Fruit fly (Drosophila melanogaster): ENCODE results near the gene CG17283.

CG17283 gene

dm6 chr3R:17407576-17407975, at the start of gene CG17283:
TSS of gene CG17283 (plus strand) at chr3R:17407876.
- TF ChIP-seq psq (optimal IDR thresholded peaks at IDR 0.05) (no peak), Sin3A (optimal IDR thresholded peaks at IDR 0.05) (no peak), Myc (optimal IDR thresholded peaks at IDR 0.05) (no peak), h (optimal IDR thresholded peaks at IDR 0.05) (no peak), insv (optimal IDR thresholded peaks at IDR 0.05) (no peak), ttk (optimal IDR thresholded peaks at IDR 0.05) (no peak)

dm6 chr3R:17359370-17359769, 48.3 kb upstream of the CG17283 start:
- TF ChIP-seq h (optimal IDR thresholded peaks at IDR 0.05) (no peak), insv (optimal IDR thresholded peaks at IDR 0.05) (no peak), psq (optimal IDR thresholded peaks at IDR 0.05) (no peak), Sin3A (optimal IDR thresholded peaks at IDR 0.05) (no peak)

- no peak for TF ChIP-seq insv (optimal IDR thresholded peaks at IDR 0.05)
- TF ChIP-seq h (optimal IDR thresholded peaks at IDR 0.05): no peak
- TF ChIP-seq Sin3A (optimal IDR thresholded peaks at IDR 0.05): no peak
- TF ChIP-seq ttk (optimal IDR thresholded peaks at IDR 0.05): no peak
- TF ChIP-seq Myc (optimal IDR thresholded peaks at IDR 0.05): no peak
- no peak for TF ChIP-seq psq (optimal IDR thresholded peaks at IDR 0.05)
Observed at dm6 chr3R:17366023-17366422, 41.7 kb upstream of the CG17283 start, which contains the start of gene beat-IIa. TSS of gene beat-IIa (minus strand) at chr3R:17366119.

dm6 chr3R:17371094-17371493, 36.6 kb upstream of the CG17283 start:
- no peak for TF ChIP-seq h (optimal IDR thresholded peaks at IDR 0.05)
- TF ChIP-seq insv (optimal IDR thresholded peaks at IDR 0.05): no peak
- TF ChIP-seq Sin3A (optimal IDR thresholded peaks at IDR 0.05): no peak
- no peak for TF ChIP-seq ttk (optimal IDR thresholded peaks at IDR 0.05)
- TF ChIP-seq psq (optimal IDR thresholded peaks at IDR 0.05): no peak
- TF ChIP-seq Myc (optimal IDR thresholded peaks at IDR 0.05): no peak

- TF ChIP-seq ttk (optimal IDR thresholded peaks at IDR 0.05): no peak
- no peak for TF ChIP-seq h (optimal IDR thresholded peaks at IDR 0.05)
- TF ChIP-seq Sin3A (optimal IDR thresholded peaks at IDR 0.05): no peak
- no peak for TF ChIP-seq insv (optimal IDR thresholded peaks at IDR 0.05)
- no peak for TF ChIP-seq psq (optimal IDR thresholded peaks at IDR 0.05)
- no peak for TF ChIP-seq Myc (optimal IDR thresholded peaks at IDR 0.05)
Observed at dm6 chr3R:17377503-17377902, 30.2 kb upstream of the CG17283 start.

dm6 chr3R:17379051-17379450, 28.6 kb upstream of the CG17283 start:
- TF ChIP-seq ttk (optimal IDR thresholded peaks at IDR 0.05) (no peak), h (optimal IDR thresholded peaks at IDR 0.05) (no peak), Sin3A (optimal IDR thresholded peaks at IDR 0.05) (no peak), psq (optimal IDR thresholded peaks at IDR 0.05) (no peak), insv (optimal IDR thresholded peaks at IDR 0.05) (no peak), Myc (optimal IDR thresholded peaks at IDR 0.05) (no peak)

- TF ChIP-seq insv (optimal IDR thresholded peaks at IDR 0.05): no peak
- TF ChIP-seq psq (optimal IDR thresholded peaks at IDR 0.05): no peak
- TF ChIP-seq Myc (optimal IDR thresholded peaks at IDR 0.05): no peak
- no peak for TF ChIP-seq h (optimal IDR thresholded peaks at IDR 0.05)
- TF ChIP-seq ttk (optimal IDR thresholded peaks at IDR 0.05): no peak
- no peak for TF ChIP-seq Sin3A (optimal IDR thresholded peaks at IDR 0.05)
Observed at dm6 chr3R:17379742-17380141, 27.9 kb upstream of the CG17283 start, which contains the start of gene lute. TSS of gene lute (plus strand) at chr3R:17379944.

- TF ChIP-seq Sin3A (optimal IDR thresholded peaks at IDR 0.05) (no peak), Myc (optimal IDR thresholded peaks at IDR 0.05) (no peak), ttk (optimal IDR thresholded peaks at IDR 0.05) (no peak), h (optimal IDR thresholded peaks at IDR 0.05) (no peak), psq (optimal IDR thresholded peaks at IDR 0.05) (no peak), insv (optimal IDR thresholded peaks at IDR 0.05) (no peak)
Observed at dm6 chr3R:17381916-17382315, 25.8 kb upstream of the CG17283 start.

- no peak for TF ChIP-seq Sin3A (optimal IDR thresholded peaks at IDR 0.05)
- no peak for TF ChIP-seq insv (optimal IDR thresholded peaks at IDR 0.05)
- no peak for TF ChIP-seq psq (optimal IDR thresholded peaks at IDR 0.05)
Observed at dm6 chr3R:17385329-17386019, 22.2 kb upstream of the CG17283 start.

dm6 chr3R:17386168-17386819, 21.4 kb upstream of the CG17283 start:
- TF ChIP-seq insv (optimal IDR thresholded peaks at IDR 0.05) (no peak), ttk (optimal IDR thresholded peaks at IDR 0.05) (no peak), h (optimal IDR thresholded peaks at IDR 0.05) (no peak), Sin3A (optimal IDR thresholded peaks at IDR 0.05) (no peak), Myc (optimal IDR thresholded peaks at IDR 0.05) (no peak), psq (optimal IDR thresholded peaks at IDR 0.05) (no peak)

- no peak for TF ChIP-seq Sin3A (optimal IDR thresholded peaks at IDR 0.05)
- TF ChIP-seq h (optimal IDR thresholded peaks at IDR 0.05): no peak
- TF ChIP-seq Myc (optimal IDR thresholded peaks at IDR 0.05): no peak
- no peak for TF ChIP-seq insv (optimal IDR thresholded peaks at IDR 0.05)
- TF ChIP-seq ttk (optimal IDR thresholded peaks at IDR 0.05): no peak
- no peak for TF ChIP-seq psq (optimal IDR thresholded peaks at IDR 0.05)
Observed at dm6 chr3R:17391313-17391845, 16.3 kb upstream of the CG17283 start, which contains the start of the genes Brf and sds22. TSS of gene Brf (minus strand) at chr3R:17391337. TSS of gene sds22 (plus strand) at chr3R:17391594.
